Worm (Caenorhabditis elegans) whole organism, midembryonic: ENCODE results near the gene Y71H2AM.3.

ENCODE experiments used
- T22C8.4 ChIP-seq: fragments of 200-800 bp; sonication (Bioruptor generic); IDR thresholded peaks from 2 replicates; pipeline ENCODE4 v1.3.6; 2022; ENCODE audit warnings: missing genetic modification characterization, missing compliant biosample characterization
- flt-1 ChIP-seq: fragments of 200-800 bp; sonication (Bioruptor generic); IDR thresholded peaks from 2 replicates; pipeline ENCODE4 v1.3.6; 2022; ENCODE audit warnings: missing genetic modification characterization, missing compliant biosample characterization
- klf-2 ChIP-seq: fragments of 200-800 bp; sonication (Bioruptor generic); conservative IDR thresholded peaks from 2 replicates; pipeline ENCODE4 v1.3.6; 2022; ENCODE audit warnings: missing genetic modification reagents, missing genetic modification characterization, missing compliant biosample characterization

DNA sequence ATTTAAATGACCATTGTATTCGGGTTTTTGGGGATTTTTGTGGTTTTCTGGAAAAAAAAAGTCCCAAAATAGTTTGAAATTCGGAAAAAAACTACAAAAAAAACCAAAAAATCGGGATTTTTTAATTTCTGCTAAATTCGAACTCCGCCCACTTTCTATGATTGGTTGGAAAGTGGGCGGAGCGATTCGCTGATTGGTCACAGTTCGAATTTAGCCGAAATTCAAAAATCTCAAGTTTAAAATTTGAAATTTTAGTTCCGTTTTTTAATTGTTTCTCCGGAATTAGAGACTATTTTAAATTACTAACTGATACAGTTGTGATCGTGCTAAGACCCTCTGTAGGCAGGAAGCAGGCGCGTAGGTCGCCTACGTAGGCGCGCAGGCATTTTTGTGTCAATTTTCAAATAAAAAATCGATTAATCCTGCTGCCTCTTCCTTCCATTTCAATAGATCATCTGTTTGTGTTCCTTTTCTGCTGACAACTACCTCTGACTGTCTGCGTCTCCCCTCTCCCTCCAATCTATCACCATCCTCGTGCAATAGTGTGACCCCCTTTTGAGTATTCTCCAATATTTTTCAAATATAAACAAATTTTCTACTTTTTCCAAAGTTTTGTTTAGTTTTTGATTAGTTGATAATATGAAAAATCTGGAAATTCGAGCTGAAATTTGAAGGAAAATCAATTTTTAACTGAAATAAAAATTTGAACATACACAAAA lies 11.1 kb downstream of the Y71H2AM.3 start:
- TF ChIP-seq flt-1 (GFP tag; lab: Robert Waterston, UW) (no peak), T22C8.4 (GFP tag; lab: Robert Waterston, UW) (no peak), klf-2 (no peak)
